Worm (Caenorhabditis elegans) whole organism, L3 larva: Measurements from ENCODE around the gene sqv-7.

Source experiments
- ceh-82 ChIP-seq: fragments of 150-350 bp; optimal IDR thresholded peaks from 2 replicates; lab custom pipeline; 2014; ENCODE audit warnings: missing biosample characterization, missing genetic modification characterization
- jun-1 ChIP-seq: fragments of 150-350 bp; optimal IDR thresholded peaks from 2 replicates; lab custom pipeline; 2014; ENCODE audit warnings: missing biosample characterization, missing genetic modification reagents, missing genetic modification characterization
- nhr-25 ChIP-seq: sonication (generic microtip); optimal IDR thresholded peaks from 2 replicates; lab custom pipeline; 2017; ENCODE audit warnings: missing biosample characterization, missing genetic modification characterization

DNA sequence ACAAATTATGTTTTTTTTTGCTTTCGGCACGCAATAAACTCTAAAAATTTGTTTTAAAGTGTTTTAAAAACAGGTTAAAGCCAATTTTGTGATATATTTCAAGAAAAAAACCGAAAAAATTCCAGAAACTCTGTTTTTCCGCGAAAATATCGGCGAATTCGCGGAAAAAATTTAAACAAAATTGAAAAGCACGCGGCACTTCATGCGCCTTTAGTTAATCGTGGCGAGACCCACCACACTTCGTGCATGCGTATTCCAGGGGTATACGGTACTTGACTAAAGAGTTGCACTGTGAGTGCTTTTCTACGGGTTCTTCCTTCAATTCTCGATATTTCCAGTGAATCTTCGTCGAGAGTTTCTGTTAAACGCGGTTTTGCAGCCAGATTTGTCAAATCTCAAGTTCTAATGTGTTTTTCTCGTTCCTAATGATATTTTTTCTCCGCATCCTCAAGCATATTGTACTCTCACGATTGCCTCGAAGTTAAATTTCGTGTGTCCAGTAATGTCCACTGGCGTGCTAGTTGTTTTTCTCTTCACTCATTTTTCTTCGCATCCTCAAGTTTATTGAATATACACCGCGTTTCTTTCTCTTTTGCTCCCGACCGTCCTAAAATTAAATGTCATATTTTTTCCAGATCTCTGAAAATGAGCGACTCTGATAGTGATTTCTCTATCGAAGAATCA lies 25.3 kb upstream of the sqv-7 start, which contains the start of gene cin-4:
- TF ChIP-seq nhr-25 (tag; lab: Kevin White, UChicago) (no peak), ceh-82 (tag; lab: Kevin White, UChicago) (no peak), jun-1 (tag; lab: Kevin White, UChicago) (no peak)
